Worm (Caenorhabditis elegans): Measurements from ENCODE around the gene F22E5.11.
"Not testable (repeated sequence)": the region's sequence is repeated elsewhere in the genome, so short reads cannot be mapped to it uniquely, and the experiment has no call there.

F22E5.11 gene

DNA sequence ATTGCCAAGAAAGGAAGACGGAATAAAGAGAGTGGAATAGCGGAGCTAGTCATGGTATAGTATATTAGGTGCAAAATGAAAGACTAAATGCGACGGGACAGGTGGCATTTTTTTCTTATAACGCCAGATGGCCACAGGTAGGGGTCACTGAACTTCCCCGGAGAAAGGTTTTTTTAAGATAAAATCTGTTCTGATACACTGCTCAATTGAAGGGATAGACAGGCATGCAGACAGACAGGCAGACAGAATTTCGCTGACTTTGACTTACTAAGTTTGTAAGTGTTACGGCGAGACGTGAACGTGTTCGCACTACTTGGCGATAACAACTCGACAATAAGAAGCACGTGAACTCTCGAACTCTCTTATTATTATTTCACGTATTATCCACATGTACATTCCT lies 29.1 kb upstream of the F22E5.11 start, which contains the start of the genes F22E5.20 and F22E5.1:
TSS of gene F22E5.20 (minus strand) at position 101 of the 400 bp plus-strand sequence.
TSS of gene F22E5.1 (plus strand) at position 242 of the 400 bp plus-strand sequence.
- not testable (repeated sequence) for TF ChIP-seq F55B11.4 (tag; optimal IDR thresholded peaks at IDR 0.05; ENCODE audit: borderline replicate concordance, insufficient read depth); zim-3 (tag; optimal IDR thresholded peaks at IDR 0.05); aptf-3 (GFP tag; IDR thresholded peaks at IDR 0.05)

DNA sequence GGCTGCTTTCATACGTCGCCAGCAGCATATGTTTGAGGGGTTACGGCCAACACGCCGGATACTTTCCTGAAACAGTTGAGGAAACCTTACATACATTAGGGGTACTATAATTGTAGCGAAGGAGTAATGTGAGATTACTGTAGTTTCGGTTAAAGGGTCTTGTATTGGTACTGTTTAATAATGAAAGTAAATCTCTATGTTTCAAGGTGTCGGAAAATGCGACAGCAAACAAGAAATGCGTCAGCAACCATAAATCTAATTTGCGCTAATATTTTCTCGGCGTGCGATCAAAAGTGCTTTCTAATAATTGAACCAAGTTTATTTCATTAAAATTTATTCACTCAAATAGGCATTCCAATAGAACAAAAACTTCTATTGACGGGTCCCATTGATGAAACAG lies 27.9 kb upstream of the F22E5.11 start, which contains the start of gene sri-57:
TSS of gene sri-57 (minus strand) at position 101 of the 400 bp plus-strand sequence.
- not testable (repeated sequence) for TF ChIP-seq egl-44, nfyb-1, madf-6 (GFP tag; IDR thresholded peaks at IDR 0.05)

DNA sequence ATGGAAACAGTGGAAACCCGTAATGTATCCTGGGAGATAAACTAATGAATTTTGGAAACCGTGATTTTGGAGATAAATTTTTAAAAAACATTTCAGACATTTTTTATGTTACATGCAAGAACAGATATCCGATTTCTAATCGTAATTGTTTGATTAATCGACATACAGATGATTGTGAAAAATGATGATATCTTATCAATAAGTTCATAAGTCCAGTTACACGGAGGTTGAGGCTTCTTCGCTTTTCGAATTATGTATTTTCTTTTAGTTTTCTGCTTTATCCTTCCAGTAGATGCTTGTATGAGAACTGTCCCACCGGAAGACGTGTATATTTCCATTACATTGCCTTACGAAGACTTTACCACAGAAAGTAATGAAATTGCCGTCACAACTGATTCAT lies 21.2 kb upstream of the F22E5.11 start, which contains the start of gene F22E5.22:
TSS of gene F22E5.22 (plus strand) at position 301 of the 400 bp plus-strand sequence.
- TF ChIP-seq unc-130 (GFP tag; optimal IDR thresholded peaks at IDR 0.05) (no peak), D2030.7 (GFP tag; IDR thresholded peaks at IDR 0.05) (no peak), madf-6 (GFP tag; IDR thresholded peaks at IDR 0.05) (no peak), hsf-1 (GFP tag; IDR thresholded peaks at IDR 0.05) (no peak)

DNA sequence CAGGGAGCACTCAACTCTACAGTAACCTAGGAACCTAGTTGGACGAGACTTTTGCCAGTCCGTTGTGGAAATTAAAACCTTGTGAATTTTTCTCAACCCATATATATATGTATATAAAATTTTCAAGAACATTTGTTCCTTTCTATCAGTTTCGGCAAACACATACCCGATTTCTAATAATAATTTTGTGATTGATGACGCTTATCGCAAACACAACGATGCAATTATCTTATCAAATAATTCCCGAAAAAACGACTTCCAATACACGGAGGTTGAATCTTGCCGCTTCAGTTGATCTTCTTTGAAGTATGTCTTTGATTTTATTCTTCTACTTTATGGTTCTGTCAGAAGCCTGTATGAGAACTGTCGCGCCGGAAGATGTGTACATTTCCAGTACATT lies 20.7 kb upstream of the F22E5.11 start, which contains the start of gene F22E5.2:
TSS of gene F22E5.2 (plus strand) at position 301 of the 400 bp plus-strand sequence.
- not testable (repeated sequence) for TF ChIP-seq efl-1 (GFP tag; optimal IDR thresholded peaks at IDR 0.05); lag-1 (GFP tag; IDR thresholded peaks at IDR 0.05); lsy-27 (tag; optimal IDR thresholded peaks at IDR 0.05; ENCODE audit: borderline replicate concordance, insufficient read depth)

DNA sequence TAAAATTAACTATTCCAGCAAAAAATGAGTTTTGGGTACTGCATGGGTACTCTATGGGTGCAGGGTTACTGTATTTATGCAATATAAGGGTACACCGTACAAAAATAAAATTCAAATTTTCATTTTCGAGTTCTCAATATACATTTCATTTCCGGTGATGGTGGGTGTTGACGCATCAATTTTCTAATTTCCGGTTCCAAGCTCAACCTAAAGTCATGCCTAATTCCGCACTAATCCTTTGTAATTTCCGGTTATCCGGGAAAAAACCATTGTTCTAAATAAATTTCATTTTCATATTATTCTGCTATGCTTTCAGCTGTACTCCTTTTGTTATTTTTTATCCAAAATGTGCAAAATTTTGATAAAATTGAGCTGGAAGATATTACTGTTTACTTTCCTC lies 15.0 kb upstream of the F22E5.11 start, which contains the start of gene gcy-21:
TSS of gene gcy-21 (plus strand) at position 301 of the 400 bp plus-strand sequence.
- TF ChIP-seq F33H1.4 (GFP tag; IDR thresholded peaks at IDR 0.05) (no peak), snpc-1.3 (tag; optimal IDR thresholded peaks at IDR 0.05; ENCODE audit: insufficient read depth) (no peak), sea-2 (GFP tag; IDR thresholded peaks at IDR 0.05) (no peak), ztf-22 (GFP tag; optimal IDR thresholded peaks at IDR 0.05) (no peak), tbx-9 (tag; optimal IDR thresholded peaks at IDR 0.05; ENCODE audit: borderline replicate concordance) (no peak), F52B5.7 (tag; optimal IDR thresholded peaks at IDR 0.05) (no peak)

DNA sequence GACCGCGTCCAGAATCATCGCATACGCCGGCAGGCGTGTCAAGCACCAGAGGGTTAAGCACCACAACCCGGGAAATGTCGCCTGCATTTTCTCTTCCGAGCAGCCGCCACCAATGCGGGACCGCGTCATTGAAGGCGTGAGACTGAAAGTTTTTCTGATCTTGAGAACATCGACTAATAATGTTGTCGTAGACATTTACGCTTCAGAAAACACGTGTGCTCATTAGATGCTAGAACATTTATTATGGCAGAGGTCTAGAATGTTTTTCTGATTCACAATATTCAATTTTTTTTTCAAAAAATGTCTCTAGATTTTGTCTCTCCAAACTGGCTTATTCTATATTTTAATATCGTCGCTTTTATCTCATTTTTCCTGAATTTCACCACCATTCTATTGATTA lies 12.2 kb upstream of the F22E5.11 start, which contains the start of gene sri-47:
TSS of gene sri-47 (plus strand) at position 301 of the 400 bp plus-strand sequence.
- TF ChIP-seq F57A8.1 (GFP tag; optimal IDR thresholded peaks at IDR 0.05) (no peak), zfh-2 (GFP tag; conservative IDR thresholded peaks at IDR 0.05) (0 out of 2 replicates have a peak, but pooled peaks have one; percentile 37), egrh-3 (GFP tag; IDR thresholded peaks at IDR 0.05) (no peak)

DNA sequence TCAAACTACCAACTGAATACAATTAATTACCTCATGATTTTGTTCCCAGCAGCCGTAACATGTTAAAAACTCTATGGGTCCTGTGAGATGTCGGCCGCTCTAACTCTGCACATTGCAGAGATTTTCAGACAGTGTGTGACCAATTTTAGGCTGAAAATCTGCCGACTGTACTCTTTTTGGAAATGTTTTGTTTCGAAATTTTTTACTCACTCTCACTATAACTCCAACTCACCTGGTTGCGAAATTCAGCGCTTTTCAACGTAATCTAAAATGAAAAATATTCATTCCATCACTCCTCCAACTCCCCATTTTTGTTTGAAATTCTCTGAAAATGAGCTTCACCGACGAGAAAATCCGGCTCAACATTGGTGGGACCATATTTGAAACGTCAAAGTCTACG lies 5.1 kb upstream of the F22E5.11 start, which contains the start of the genes F22E5.13 and F22E5.6:
TSS of gene F22E5.13 (minus strand) at position 101 of the 400 bp plus-strand sequence.
TSS of gene F22E5.6 (plus strand) at position 297 of the 400 bp plus-strand sequence.
- TF ChIP-seq bed-1 (GFP tag; IDR thresholded peaks at IDR 0.05) (no peak), F10E7.11 (tag; optimal IDR thresholded peaks at IDR 0.05) (no peak), nhr-120 (GFP tag; IDR thresholded peaks at IDR 0.05) (no peak), K11D2.4 (GFP tag; IDR thresholded peaks at IDR 0.05) (no peak), snpc-3.4 (tag; optimal IDR thresholded peaks at IDR 0.05) (no peak), nhr-27 (tag; optimal IDR thresholded peaks at IDR 0.05) (no peak), F37B4.10 (GFP tag; IDR thresholded peaks at IDR 0.05) (no peak), rcor-1 (GFP tag; IDR thresholded peaks at IDR 0.05) (no peak), ceh-91 (GFP tag; IDR thresholded peaks at IDR 0.05) (no peak), ztf-6 (GFP tag; IDR thresholded peaks at IDR 0.05) (no peak), F57C9.4 (tag; optimal IDR thresholded peaks at IDR 0.05) (no peak), D2030.7 (GFP tag; IDR thresholded peaks at IDR 0.05) (no peak), repo-1 (tag; optimal IDR thresholded peaks at IDR 0.05) (no peak), ztf-26 (tag; optimal IDR thresholded peaks at IDR 0.05) (no peak), him-1 (tag; optimal IDR thresholded peaks at IDR 0.05) (no peak), F39B2.1 (GFP tag; IDR thresholded peaks at IDR 0.05) (no peak), attf-6 (GFP tag; IDR thresholded peaks at IDR 0.05) (no peak), lin-54 (GFP tag; optimal IDR thresholded peaks at IDR 0.05) (no peak)
